Worm (Caenorhabditis elegans) whole organism, L4/young adult: ENCODE results near the gene Y39A1A.16.
A peak's percentile ranks its signal among the peaks of the same experiment; 100 is the strongest.

Source experiments
- W03F9.2 ChIP-seq: fragments of 150-350 bp; optimal IDR thresholded peaks from 2 replicates; lab custom pipeline; 2014; ENCODE audit warnings: missing biosample characterization, missing genetic modification characterization
- dao-5 ChIP-seq: sonication (generic microtip); optimal IDR thresholded peaks from 2 replicates; lab custom pipeline; 2016; ENCODE audit warnings: missing genotype, missing genetic modification characterization, moderate library complexity, missing compliant biosample characterization
- him-1 ChIP-seq: sonication (generic microtip); optimal IDR thresholded peaks from 2 replicates; lab custom pipeline; 2016; ENCODE audit warnings: missing genotype, missing genetic modification reagents, missing genetic modification characterization, missing compliant biosample characterization

Gene Y39A1A.16

ce11 chrIII:10678971-10679370, at the start of gene Y39A1A.16:
Gene Y39A1A.16, plus strand, starts transcription at chrIII:10679271.
- TF ChIP-seq W03F9.2 (tag; lab: Kevin White, UChicago), result no peak
- no peak for TF ChIP-seq dao-5 (tag; lab: Kevin White, UChicago)
- no peak for TF ChIP-seq him-1 (tag; lab: Kevin White, UChicago)

- TF ChIP-seq dao-5 (tag; lab: Kevin White, UChicago) (no peak), W03F9.2 (tag; lab: Kevin White, UChicago) (no peak), him-1 (tag; lab: Kevin White, UChicago) (no peak)
Observed at ce11 chrIII:10629795-10630194, 49.3 kb upstream of the Y39A1A.16 start.

- TF ChIP-seq dao-5 (tag; lab: Kevin White, UChicago) (no peak), W03F9.2 (tag; lab: Kevin White, UChicago) (no peak), him-1 (tag; lab: Kevin White, UChicago) (no peak)
Observed at ce11 chrIII:10631870-10632509, 47.1 kb upstream of the Y39A1A.16 start.

ce11 chrIII:10632590-10633402, 46.3 kb upstream of the Y39A1A.16 start, which contains the start of gene Y39A1A.10:
Gene Y39A1A.10, plus strand, starts transcription at chrIII:10632728.
- TF ChIP-seq him-1 (tag; lab: Kevin White, UChicago) (no peak), W03F9.2 (tag; lab: Kevin White, UChicago) (no peak), dao-5 (tag; lab: Kevin White, UChicago) (no peak)

ce11 chrIII:10633403-10633674, 45.7 kb upstream of the Y39A1A.16 start, which contains the start of gene Y39A1A.9:
Gene Y39A1A.9, minus strand, starts transcription at chrIII:10633501.
- no peak for TF ChIP-seq him-1 (tag; lab: Kevin White, UChicago)
- TF ChIP-seq dao-5 (tag; lab: Kevin White, UChicago), result no peak

- TF ChIP-seq dao-5 (tag; lab: Kevin White, UChicago), result peak; percentile 64
- TF ChIP-seq him-1 (tag; lab: Kevin White, UChicago), result no peak
Observed at ce11 chrIII:10634034-10634433, 45.0 kb upstream of the Y39A1A.16 start.

- TF ChIP-seq him-1 (tag; lab: Kevin White, UChicago), result no peak
- no peak for TF ChIP-seq W03F9.2 (tag; lab: Kevin White, UChicago)
- TF ChIP-seq dao-5 (tag; lab: Kevin White, UChicago), result no peak
Observed at ce11 chrIII:10634576-10634975, 44.5 kb upstream of the Y39A1A.16 start.

- TF ChIP-seq W03F9.2 (tag; lab: Kevin White, UChicago) (no peak), dao-5 (tag; lab: Kevin White, UChicago) (no peak), him-1 (tag; lab: Kevin White, UChicago) (no peak)
Observed at ce11 chrIII:10636493-10637031, 42.5 kb upstream of the Y39A1A.16 start.

- TF ChIP-seq W03F9.2 (tag; lab: Kevin White, UChicago), result no peak
- TF ChIP-seq him-1 (tag; lab: Kevin White, UChicago), result no peak
- TF ChIP-seq dao-5 (tag; lab: Kevin White, UChicago), result no peak
Observed at ce11 chrIII:10637933-10638332, 41.1 kb upstream of the Y39A1A.16 start.

- no peak for TF ChIP-seq W03F9.2 (tag; lab: Kevin White, UChicago)
- TF ChIP-seq him-1 (tag; lab: Kevin White, UChicago), result no peak
- no peak for TF ChIP-seq dao-5 (tag; lab: Kevin White, UChicago)
Observed at ce11 chrIII:10638339-10639021, 40.6 kb upstream of the Y39A1A.16 start, which contains the start of gene Y39A1A.27. Gene Y39A1A.27, plus strand, starts transcription at chrIII:10638971.

- TF ChIP-seq W03F9.2 (tag; lab: Kevin White, UChicago) (peak; percentile 70), dao-5 (tag; lab: Kevin White, UChicago) (no peak), him-1 (tag; lab: Kevin White, UChicago) (no peak)
Observed at ce11 chrIII:10642781-10643180, 36.3 kb upstream of the Y39A1A.16 start, which contains the start of the genes dhs-11 and orc-1. Gene dhs-11, minus strand, starts transcription at chrIII:10642865. Gene orc-1, plus strand, starts transcription at chrIII:10643129.

ce11 chrIII:10646094-10646493, 33.0 kb upstream of the Y39A1A.16 start, which contains the start of gene orc-4:
Gene orc-4, plus strand, starts transcription at chrIII:10646170.
- no peak for TF ChIP-seq dao-5 (tag; lab: Kevin White, UChicago)
- no peak for TF ChIP-seq W03F9.2 (tag; lab: Kevin White, UChicago)
- TF ChIP-seq him-1 (tag; lab: Kevin White, UChicago), result no peak

ce11 chrIII:10649219-10649618, 29.9 kb upstream of the Y39A1A.16 start, which contains the start of gene emg-1:
Gene emg-1, plus strand, starts transcription at chrIII:10649519.
- TF ChIP-seq him-1 (tag; lab: Kevin White, UChicago) (no peak), W03F9.2 (tag; lab: Kevin White, UChicago) (no peak), dao-5 (tag; lab: Kevin White, UChicago) (no peak)
